Worm (Caenorhabditis elegans): ENCODE measurements around the gene egas-1.
A peak's percentile ranks its signal among the peaks of the same experiment; 100 is the strongest.

egas-1 gene

ce11 chrV:18616287-18616686, 23.8 kb upstream of the egas-1 start, which contains the start of gene nhr-70:
TSS of gene nhr-70 (plus strand) at chrV:18616587.
- TF ChIP-seq egl-27 (tag; optimal IDR thresholded peaks at IDR 0.05) (no peak), aly-2 (tag; optimal IDR thresholded peaks at IDR 0.05) (no peak), ceh-16 (tag; optimal IDR thresholded peaks at IDR 0.05) (no peak), gmeb-1 (tag; optimal IDR thresholded peaks at IDR 0.05) (no peak), crh-2 (tag; optimal IDR thresholded peaks at IDR 0.05) (no peak), nhr-12 (tag; optimal IDR thresholded peaks at IDR 0.05) (no peak), fos-1 (tag; optimal IDR thresholded peaks at IDR 0.05) (no peak), Y55F3AM.14 (GFP tag; optimal IDR thresholded peaks at IDR 0.05) (no peak), skn-1 (tag; optimal IDR thresholded peaks at IDR 0.05) (no peak), nhr-129 (tag; optimal IDR thresholded peaks at IDR 0.05) (no peak), nhr-21 (tag; optimal IDR thresholded peaks at IDR 0.05) (no peak), elt-1 (tag; optimal IDR thresholded peaks at IDR 0.05) (no peak), snpc-4 (tag; optimal IDR thresholded peaks at IDR 0.05) (no peak), C34F6.9 (tag; optimal IDR thresholded peaks at IDR 0.05) (no peak), R02D3.7 (tag; optimal IDR thresholded peaks at IDR 0.05) (no peak), sma-3 (GFP tag; optimal IDR thresholded peaks at IDR 0.05) (no peak), mdl-1 (tag; optimal IDR thresholded peaks at IDR 0.05) (no peak), ceh-82 (tag; optimal IDR thresholded peaks at IDR 0.05) (no peak)

ce11 chrV:18622462-18622861, 17.6 kb upstream of the egas-1 start, which contains the start of gene Y69H2.1:
TSS of gene Y69H2.1 (minus strand) at chrV:18622562.
- TF ChIP-seq nhr-11 (tag; optimal IDR thresholded peaks at IDR 0.05): no peak
- no peak for TF ChIP-seq alr-1 (tag; optimal IDR thresholded peaks at IDR 0.05)
- TF ChIP-seq peb-1 (tag; optimal IDR thresholded peaks at IDR 0.05): no peak
- TF ChIP-seq ZK546.5 (tag; optimal IDR thresholded peaks at IDR 0.05): no peak
- no peak for TF ChIP-seq lin-11 (tag; optimal IDR thresholded peaks at IDR 0.05)
- TF ChIP-seq mab-5 (tag; optimal IDR thresholded peaks at IDR 0.05): no peak
- no peak for TF ChIP-seq nhr-25 (tag; optimal IDR thresholded peaks at IDR 0.05)
- no peak for TF ChIP-seq crh-2 (tag; optimal IDR thresholded peaks at IDR 0.05)
- TF ChIP-seq skn-1 (tag; optimal IDR thresholded peaks at IDR 0.05): no peak
- TF ChIP-seq sem-4 (tag; optimal IDR thresholded peaks at IDR 0.05): no peak
- no peak for TF ChIP-seq sma-3 (GFP tag; optimal IDR thresholded peaks at IDR 0.05)
- TF ChIP-seq mbf-1 (tag; optimal IDR thresholded peaks at IDR 0.05): no peak
- no peak for TF ChIP-seq gmeb-1 (tag; optimal IDR thresholded peaks at IDR 0.05)
- no peak for TF ChIP-seq elt-1 (tag; optimal IDR thresholded peaks at IDR 0.05)
- no peak for TF ChIP-seq ztf-11 (tag; optimal IDR thresholded peaks at IDR 0.05)
- no peak for TF ChIP-seq unc-55 (GFP tag; optimal IDR thresholded peaks at IDR 0.05)
- TF ChIP-seq ceh-16 (tag; optimal IDR thresholded peaks at IDR 0.05): no peak
- TF ChIP-seq ztf-4 (tag; optimal IDR thresholded peaks at IDR 0.05): no peak
- no peak for TF ChIP-seq ztf-1 (GFP tag; conservative IDR thresholded peaks at IDR 0.05)
- TF ChIP-seq nhr-129 (tag; optimal IDR thresholded peaks at IDR 0.05): no peak

ce11 chrV:18626764-18627163, 13.3 kb upstream of the egas-1 start, which contains the start of gene Y69H2.15:
TSS of gene Y69H2.15 (minus strand) at chrV:18626864.
- TF ChIP-seq nhr-23 (tag; optimal IDR thresholded peaks at IDR 0.05) (no peak), blmp-1 (tag; optimal IDR thresholded peaks at IDR 0.05; ENCODE audit: insufficient read depth) (no peak), nhr-25 (tag; optimal IDR thresholded peaks at IDR 0.05) (no peak), mbf-1 (tag; optimal IDR thresholded peaks at IDR 0.05) (no peak), ztf-11 (tag; optimal IDR thresholded peaks at IDR 0.05) (no peak), nhr-77 (tag; optimal IDR thresholded peaks at IDR 0.05) (no peak), R02D3.7 (tag; optimal IDR thresholded peaks at IDR 0.05) (no peak), ceh-82 (tag; optimal IDR thresholded peaks at IDR 0.05) (no peak), skn-1 (tag; optimal IDR thresholded peaks at IDR 0.05) (no peak), sma-9 (GFP tag; optimal IDR thresholded peaks at IDR 0.05) (no peak), sma-9 (tag; optimal IDR thresholded peaks at IDR 0.05) (no peak), unc-55 (GFP tag; optimal IDR thresholded peaks at IDR 0.05) (no peak), nhr-21 (tag; optimal IDR thresholded peaks at IDR 0.05) (no peak), snpc-4 (tag; optimal IDR thresholded peaks at IDR 0.05) (no peak), Y55F3AM.14 (GFP tag; optimal IDR thresholded peaks at IDR 0.05) (no peak)

- TF ChIP-seq nhr-129 (tag; optimal IDR thresholded peaks at IDR 0.05) (no peak), C34F6.9 (tag; optimal IDR thresholded peaks at IDR 0.05) (peak; percentile 23)
These were observed 12.7 kb upstream of the egas-1 start for ce11 chrV:18627445-18627844.

- TF ChIP-seq lin-13 (GFP tag; optimal IDR thresholded peaks at IDR 0.05): no peak
These were observed 11.2 kb upstream of the egas-1 start for ce11 chrV:18628907-18629306.
